Worm (Caenorhabditis elegans) whole organism, L3 larva: ENCODE measurements around the gene elo-3.

Source experiments
- R02D3.7 ChIP-seq: fragments of 150-350 bp; optimal IDR thresholded peaks from 2 replicates; lab custom pipeline; 2014; ENCODE audit warnings: missing biosample characterization, missing genetic modification characterization
- ZK546.5 ChIP-seq: sonication (generic microtip); optimal IDR thresholded peaks from 2 replicates; lab custom pipeline; 2017; ENCODE audit warnings: missing biosample characterization, missing genetic modification characterization
- ceh-16 ChIP-seq: sonication (generic microtip); optimal IDR thresholded peaks from 2 replicates; lab custom pipeline; 2017; ENCODE audit warnings: missing biosample characterization, missing genetic modification characterization
- ceh-28 ChIP-seq: fragments of 150-350 bp; optimal IDR thresholded peaks from 2 replicates; lab custom pipeline; 2014; ENCODE audit warnings: missing biosample characterization, missing genetic modification reagents, missing genetic modification characterization
- ceh-82 ChIP-seq: fragments of 150-350 bp; optimal IDR thresholded peaks from 2 replicates; lab custom pipeline; 2014; ENCODE audit warnings: missing biosample characterization, missing genetic modification characterization
- ceh-9 ChIP-seq: sonication (generic microtip); optimal IDR thresholded peaks from 2 replicates; lab custom pipeline; 2018; ENCODE audit warnings: missing biosample characterization, missing genetic modification characterization
- egl-27 ChIP-seq: sonication (generic microtip); optimal IDR thresholded peaks from 4 replicates; lab custom pipeline; 2017; ENCODE audit warnings: missing biosample characterization, missing genetic modification reagents, missing genetic modification characterization
- egl-5 ChIP-seq: fragments of 150-350 bp; optimal IDR thresholded peaks from 2 replicates; lab custom pipeline; 2017; ENCODE audit warnings: missing biosample characterization, missing genetic modification reagents, missing genetic modification characterization, inconsistent platforms
- elt-2 ChIP-seq: sonication (generic microtip); optimal IDR thresholded peaks from 2 replicates; lab custom pipeline; 2016; ENCODE audit warnings: missing genetic modification reagents, mild to moderate bottlenecking, missing genetic modification characterization, missing compliant biosample characterization
- elt-3 ChIP-seq, 3 experiments: fragments of 150-350 bp in 1 of 3; sonication (generic microtip) in 2 of 3; optimal IDR thresholded peaks; 2 replicates in 2 of 3; 4 replicates in 1 of 3; lab custom pipeline; 2014 to 2017; ENCODE audit warnings: missing biosample characterization in 3 of 3, missing genetic modification characterization in 3 of 3
- eor-1 ChIP-seq, 2 experiments: fragments of 150-350 bp; optimal IDR thresholded peaks; 2 replicates each; lab custom pipeline; 2014 to 2018; ENCODE audit warnings: missing biosample characterization in 2 of 2, missing genetic modification characterization in 2 of 2
- fkh-10 ChIP-seq: sonication (generic microtip); optimal IDR thresholded peaks from 2 replicates; lab custom pipeline; 2017; ENCODE audit warnings: missing biosample characterization, missing genetic modification reagents, missing genetic modification characterization
- fkh-2 ChIP-seq: fragments of 150-350 bp; optimal IDR thresholded peaks from 2 replicates; lab custom pipeline; 2014; ENCODE audit warnings: missing biosample characterization, missing genetic modification reagents, missing genetic modification characterization
- fos-1 ChIP-seq: fragments of 150-350 bp; optimal IDR thresholded peaks from 2 replicates; lab custom pipeline; 2014; ENCODE audit warnings: missing biosample characterization, missing genetic modification characterization
- hmg-11 ChIP-seq: sonication (generic microtip); optimal IDR thresholded peaks from 2 replicates; lab custom pipeline; 2016; ENCODE audit warnings: missing genetic modification characterization, missing compliant biosample characterization
- jun-1 ChIP-seq: fragments of 150-350 bp; optimal IDR thresholded peaks from 2 replicates; lab custom pipeline; 2014; ENCODE audit warnings: missing biosample characterization, missing genetic modification reagents, missing genetic modification characterization
- lin-15B ChIP-seq: fragments of 150-350 bp; optimal IDR thresholded peaks from 2 replicates; lab custom pipeline; 2014; ENCODE audit warnings: missing biosample characterization, missing genetic modification characterization
- lin-39 ChIP-seq: fragments of 150-350 bp; optimal IDR thresholded peaks from 2 replicates; lab custom pipeline; 2018; ENCODE audit warnings: missing biosample characterization, missing genetic modification reagents, missing genetic modification characterization
- mml-1 ChIP-seq: fragments of 150-350 bp; sonication (generic microtip); optimal IDR thresholded peaks from 3 replicates; lab custom pipeline; 2014; ENCODE audit warnings: missing biosample characterization, missing genetic modification characterization
- nfya-1 ChIP-seq: sonication (generic microtip); optimal IDR thresholded peaks from 2 replicates; lab custom pipeline; 2017; ENCODE audit warnings: missing genetic modification characterization, mild to moderate bottlenecking, missing compliant biosample characterization, antibody characterized with exemption, moderate library complexity; ENCODE audit not compliant: insufficient read depth
- nhr-11 ChIP-seq: fragments of 150-350 bp; optimal IDR thresholded peaks from 2 replicates; lab custom pipeline; 2014; ENCODE audit warnings: missing biosample characterization, missing genetic modification characterization
- nhr-12 ChIP-seq: fragments of 150-350 bp; optimal IDR thresholded peaks from 2 replicates; lab custom pipeline; 2014; ENCODE audit warnings: missing biosample characterization, missing genetic modification characterization
- nhr-23 ChIP-seq: fragments of 150-350 bp; optimal IDR thresholded peaks from 2 replicates; lab custom pipeline; 2014; ENCODE audit warnings: missing biosample characterization, missing genetic modification reagents, missing genetic modification characterization
- nhr-237 ChIP-seq: fragments of 150-350 bp; optimal IDR thresholded peaks from 2 replicates; lab custom pipeline; 2014; ENCODE audit warnings: missing biosample characterization, missing genetic modification characterization
- nhr-25 ChIP-seq: sonication (generic microtip); optimal IDR thresholded peaks from 2 replicates; lab custom pipeline; 2017; ENCODE audit warnings: missing biosample characterization, missing genetic modification characterization
- nhr-67 ChIP-seq: fragments of 150-350 bp; optimal IDR thresholded peaks from 2 replicates; lab custom pipeline; 2014; ENCODE audit warnings: missing biosample characterization, missing genetic modification characterization
- nhr-76 ChIP-seq: fragments of 150-350 bp; sonication (generic microtip); optimal IDR thresholded peaks from 5 replicates; lab custom pipeline; 2014; ENCODE audit warnings: missing biosample characterization, missing genetic modification characterization
- pha-4 ChIP-seq: fragments of 150-350 bp; optimal IDR thresholded peaks from 2 replicates; lab custom pipeline; 2014; ENCODE audit warnings: missing biosample characterization, missing genetic modification reagents, missing genetic modification characterization
- pqm-1 ChIP-seq: fragments of 150-350 bp; optimal IDR thresholded peaks from 2 replicates; lab custom pipeline; 2017; ENCODE audit warnings: missing biosample characterization, missing genetic modification characterization, inconsistent platforms
- sea-2 ChIP-seq: fragments of 150-350 bp; sonication (generic microtip); optimal IDR thresholded peaks from 4 replicates; lab custom pipeline; 2014; ENCODE audit warnings: missing biosample characterization, missing genetic modification reagents, missing genetic modification characterization
- skn-1 ChIP-seq: fragments of 150-350 bp; optimal IDR thresholded peaks from 2 replicates; lab custom pipeline; 2014; ENCODE audit warnings: missing biosample characterization, missing genetic modification characterization
- snpc-4 ChIP-seq: fragments of 150-350 bp; optimal IDR thresholded peaks from 2 replicates; lab custom pipeline; 2014; ENCODE audit warnings: missing biosample characterization, missing genetic modification characterization
- tbx-2 ChIP-seq: sonication (generic microtip); optimal IDR thresholded peaks from 2 replicates; lab custom pipeline; 2016; ENCODE audit warnings: mild to moderate bottlenecking, missing genetic modification characterization, missing compliant biosample characterization
- unc-62 ChIP-seq: fragments of 150-350 bp; sonication (generic microtip); optimal IDR thresholded peaks from 4 replicates; lab custom pipeline; 2014; ENCODE audit warnings: missing biosample characterization, missing genetic modification reagents, missing genetic modification characterization
- zag-1 ChIP-seq: fragments of 150-350 bp; optimal IDR thresholded peaks from 2 replicates; lab custom pipeline; 2014; ENCODE audit warnings: missing biosample characterization, missing genetic modification characterization
- ztf-11 ChIP-seq: fragments of 150-350 bp; optimal IDR thresholded peaks from 2 replicates; lab custom pipeline; 2014; ENCODE audit warnings: missing biosample characterization, missing genetic modification characterization

elo-3 gene

DNA sequence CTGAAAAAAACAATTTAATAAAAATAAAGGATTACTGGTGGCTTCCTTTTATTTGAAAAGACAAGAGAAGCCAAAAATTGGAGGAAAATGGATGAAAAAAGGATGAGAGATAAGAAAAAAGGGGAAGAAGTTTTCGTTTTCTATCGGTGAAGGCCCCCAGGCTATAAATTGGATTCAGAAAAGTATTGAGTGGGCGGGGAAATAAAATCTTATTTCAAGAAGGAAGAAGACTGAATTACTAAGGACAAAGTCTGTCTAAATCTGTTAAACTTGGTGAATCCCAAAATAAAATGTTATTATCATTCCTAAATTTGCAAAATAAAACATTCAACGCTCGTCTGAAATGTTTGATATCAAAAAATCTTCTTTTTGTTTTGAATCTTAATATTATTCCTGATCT lies 15.4 kb upstream of the elo-3 start:
- TF ChIP-seq R02D3.7 (no peak), fkh-10 (GFP tag; lab: Kevin White, UChicago) (peak; percentile 18)

DNA sequence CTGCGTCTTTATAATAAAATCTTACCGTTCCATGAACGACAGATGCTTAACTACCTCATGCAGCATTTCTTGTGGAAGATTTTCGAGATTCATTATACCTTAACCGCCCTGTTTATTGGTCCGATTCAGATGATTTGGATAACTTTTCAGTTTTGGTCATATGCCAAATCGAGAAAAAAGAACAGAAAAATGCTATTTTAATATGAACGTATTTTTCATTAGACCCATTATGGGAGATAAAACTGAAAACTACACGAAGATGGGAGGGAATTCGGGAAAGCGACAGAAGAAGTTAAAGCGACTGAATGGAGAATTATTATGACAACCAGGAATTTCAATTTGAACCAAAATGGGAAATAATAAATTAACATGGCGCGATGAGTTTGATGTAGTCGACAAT lies 10.4 kb upstream of the elo-3 start, which contains the start of gene R13A1.10:
TSS of gene R13A1.10 (minus strand) at position 101 of the 400 bp plus-strand sequence.
- no peak for TF ChIP-seq ZK546.5 (tag; lab: Kevin White, UChicago)
- no peak for TF ChIP-seq zag-1 (tag; lab: Kevin White, UChicago)
- no peak for TF ChIP-seq nhr-25 (tag; lab: Kevin White, UChicago)
- TF ChIP-seq, all 47 proteins: peak for 0

DNA sequence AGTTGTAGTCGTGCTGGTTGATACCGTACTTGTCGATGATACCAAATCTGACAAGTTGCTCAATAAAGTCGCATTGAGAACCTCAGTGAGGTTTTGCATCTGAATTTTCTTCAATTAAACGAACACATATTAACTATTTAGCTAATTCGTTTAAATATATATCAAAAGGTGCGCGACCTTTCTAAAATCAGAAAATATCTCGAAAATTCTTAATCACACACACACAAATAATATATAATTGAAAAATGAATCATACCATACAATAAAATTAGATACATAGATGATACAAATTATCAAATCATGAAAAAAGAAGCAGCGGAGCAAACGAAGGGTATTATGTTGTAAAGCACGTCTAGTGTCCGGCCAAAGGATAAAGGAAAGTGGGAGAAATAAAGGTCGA lies 9.3 kb upstream of the elo-3 start, which contains the start of gene D2024.5:
TSS of gene D2024.5 (minus strand) at position 101 of the 400 bp plus-strand sequence.
- TF ChIP-seq nhr-25 (tag; lab: Kevin White, UChicago) (no peak), fkh-10 (GFP tag; lab: Kevin White, UChicago) (no peak), lin-15B (tag; lab: Kevin White, UChicago) (no peak)

DNA sequence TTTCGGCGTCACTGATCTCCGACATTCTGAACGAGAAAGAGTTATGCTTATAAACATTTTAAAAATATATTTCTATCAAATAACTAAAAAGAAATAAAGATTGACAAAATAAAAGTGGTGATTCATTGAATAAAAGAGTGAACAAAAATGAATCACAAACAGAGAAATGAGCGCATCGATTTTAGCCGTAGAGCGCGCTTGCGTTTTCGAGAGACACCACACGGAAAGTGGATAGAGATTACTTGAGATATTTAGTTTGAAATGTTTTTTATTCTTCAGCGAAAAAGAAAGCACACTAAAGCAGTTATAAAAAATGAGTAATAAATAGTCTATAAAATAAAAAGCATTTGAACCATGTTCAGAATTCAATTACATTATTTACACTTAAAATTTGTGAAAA lies 7.3 kb upstream of the elo-3 start, which contains the start of gene cap-1:
TSS of gene cap-1 (minus strand) at position 26 of the 400 bp plus-strand sequence.
- TF ChIP-seq lin-15B (tag; lab: Kevin White, UChicago) = peak; percentile 88
- TF ChIP-seq tbx-2 = no peak
- peak; percentile 33 for TF ChIP-seq elt-2 (tag; lab: Kevin White, UChicago)
- peak; percentile 44 for TF ChIP-seq nhr-25 (tag; lab: Kevin White, UChicago)
- TF ChIP-seq hmg-11 (tag; lab: Kevin White, UChicago) = peak; percentile 72
- TF ChIP-seq skn-1 = no peak
- peak; percentile 53 for TF ChIP-seq pqm-1 (tag; lab: Kevin White, UChicago)
- no peak for TF ChIP-seq fkh-2
- no peak for TF ChIP-seq sea-2 (GFP tag; lab: Kevin White, UChicago)
- no peak for TF ChIP-seq lin-39 (tag; lab: Kevin White, UChicago)
- TF ChIP-seq fos-1 (tag; lab: Kevin White, UChicago) = peak; percentile 50
- peak; percentile 35 for TF ChIP-seq ceh-82 (tag; lab: Kevin White, UChicago)
- peak; percentile 80 for TF ChIP-seq snpc-4
- no peak for TF ChIP-seq egl-27 (tag; lab: Kevin White, UChicago)
- no peak for TF ChIP-seq fkh-10 (GFP tag; lab: Kevin White, UChicago)
- TF ChIP-seq nfya-1 (tag; lab: Kevin White, UChicago) = peak; percentile 68
- TF ChIP-seq ceh-16 (tag; lab: Kevin White, UChicago) = no peak
- TF ChIP-seq nhr-76 (tag; lab: Kevin White, UChicago) = no peak
- TF ChIP-seq elt-3 (tag; optimal IDR thresholded peaks at IDR 0.05; lab: Kevin White, UChicago) = no peak
- no peak for TF ChIP-seq nhr-12 (tag; lab: Kevin White, UChicago)
- TF ChIP-seq eor-1 (tag; optimal IDR thresholded peaks at IDR 0.05; lab: Kevin White, UChicago) = no peak
- TF ChIP-seq unc-62 (GFP tag; lab: Kevin White, UChicago) = no peak
- no peak for TF ChIP-seq mml-1 (tag; lab: Kevin White, UChicago)
- no peak for TF ChIP-seq nhr-11 (tag; lab: Kevin White, UChicago)
- no peak for TF ChIP-seq nhr-237 (tag; lab: Kevin White, UChicago)
- peak; percentile 28 for TF ChIP-seq jun-1 (tag; lab: Kevin White, UChicago)
- no peak for TF ChIP-seq zag-1 (tag; lab: Kevin White, UChicago)
- TF ChIP-seq R02D3.7 = no peak
- TF ChIP-seq egl-5 = peak; percentile 52
- TF ChIP-seq pha-4 (tag; lab: Kevin White, UChicago) = peak; percentile 92
- no peak for TF ChIP-seq ZK546.5 (tag; lab: Kevin White, UChicago)
- TF ChIP-seq ceh-9 = no peak
- TF ChIP-seq nhr-23 (tag; lab: Kevin White, UChicago) = peak; percentile 82
- peak; percentile 73 for TF ChIP-seq ceh-28 (tag; lab: Kevin White, UChicago)
- TF ChIP-seq, all 47 proteins: peak for 14

DNA sequence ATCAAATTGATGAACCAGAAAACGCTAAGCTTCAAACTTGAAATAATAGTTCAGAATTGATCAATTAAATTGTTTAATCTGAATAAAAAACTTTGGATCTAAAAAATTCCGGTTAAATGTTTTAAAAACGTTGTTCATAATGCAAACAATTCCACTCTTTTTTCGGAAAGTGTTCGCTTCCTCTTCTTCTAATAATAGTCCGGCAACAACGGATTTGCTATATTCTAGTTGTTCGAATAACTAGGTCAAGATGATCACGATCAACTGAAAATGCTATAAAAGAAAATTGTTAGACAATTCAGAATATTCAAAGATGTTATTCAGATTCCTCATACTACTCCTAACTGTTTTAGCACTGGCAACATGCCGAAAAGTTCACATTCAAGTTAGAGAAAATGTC lies 6.6 kb upstream of the elo-3 start, which contains the start of gene D2024.4:
TSS of gene D2024.4 (plus strand) at position 301 of the 400 bp plus-strand sequence.
- TF ChIP-seq ztf-11 (tag; lab: Kevin White, UChicago) (no peak), nhr-67 (tag; lab: Kevin White, UChicago) (no peak)
